Worm (Caenorhabditis elegans): ENCODE data around the gene Y45F10C.2.

The Y45F10C.2 gene

ce11 chrIV:13679495-13679894 is 17.0 kb upstream of the Y45F10C.2 start:
- TF ChIP-seq lin-13 (GFP tag; optimal IDR thresholded peaks at IDR 0.05) (no peak), ztf-1 (GFP tag; conservative IDR thresholded peaks at IDR 0.05) (no peak), nhr-10 (tag; optimal IDR thresholded peaks at IDR 0.05) (no peak), lin-11 (tag; optimal IDR thresholded peaks at IDR 0.05) (no peak), nhr-77 (tag; optimal IDR thresholded peaks at IDR 0.05) (no peak), nhr-23 (tag; optimal IDR thresholded peaks at IDR 0.05) (no peak), ama-1 (optimal IDR thresholded peaks at IDR 0.05) (no peak), nhr-237 (tag; optimal IDR thresholded peaks at IDR 0.05) (no peak)

- TF ChIP-seq ceh-16 (tag; optimal IDR thresholded peaks at IDR 0.05) (no peak), elt-1 (tag; optimal IDR thresholded peaks at IDR 0.05) (no peak), mab-5 (tag; optimal IDR thresholded peaks at IDR 0.05) (no peak), R02D3.7 (tag; optimal IDR thresholded peaks at IDR 0.05) (no peak), F13H6.1 (tag; optimal IDR thresholded peaks at IDR 0.05) (no peak), elt-3 (tag; optimal IDR thresholded peaks at IDR 0.05) (no peak)
These were observed 16.2 kb upstream of the Y45F10C.2 start, which contains the start of gene srlf-26 for ce11 chrIV:13678649-13679048. Gene srlf-26 (plus strand): TSS chrIV:13678949.

ce11 chrIV:13673504-13673903 is 11.0 kb upstream of the Y45F10C.2 start, which contains the start of gene oac-48:
Gene oac-48 (plus strand): TSS chrIV:13673804.
- TF ChIP-seq unc-39 (tag; optimal IDR thresholded peaks at IDR 0.05) (no peak), nhr-237 (tag; optimal IDR thresholded peaks at IDR 0.05) (no peak)

ce11 chrIV:13666849-13667430 is 4.5 kb upstream of the Y45F10C.2 start, which contains the start of gene fbxa-215:
Gene fbxa-215 (minus strand): TSS chrIV:13666909.
- TF ChIP-seq snpc-4 (tag; optimal IDR thresholded peaks at IDR 0.05), result no peak
- TF ChIP-seq unc-62 (GFP tag; optimal IDR thresholded peaks at IDR 0.05), result no peak
- no peak for TF ChIP-seq sem-4 (tag; optimal IDR thresholded peaks at IDR 0.05)
- TF ChIP-seq sma-9 (GFP tag; optimal IDR thresholded peaks at IDR 0.05), result no peak
- no peak for TF ChIP-seq sma-9 (tag; optimal IDR thresholded peaks at IDR 0.05)
- TF ChIP-seq peb-1 (tag; optimal IDR thresholded peaks at IDR 0.05), result no peak
- TF ChIP-seq dmd-4 (tag; optimal IDR thresholded peaks at IDR 0.05), result no peak
- no peak for TF ChIP-seq nhr-11 (tag; optimal IDR thresholded peaks at IDR 0.05)
- no peak for TF ChIP-seq nhr-21 (tag; optimal IDR thresholded peaks at IDR 0.05)
- no peak for TF ChIP-seq gmeb-1 (tag; optimal IDR thresholded peaks at IDR 0.05)
- no peak for TF ChIP-seq nhr-237 (tag; optimal IDR thresholded peaks at IDR 0.05)
- no peak for TF ChIP-seq elt-1 (tag; optimal IDR thresholded peaks at IDR 0.05)
- no peak for TF ChIP-seq nhr-77 (tag; optimal IDR thresholded peaks at IDR 0.05)
- no peak for TF ChIP-seq nhr-12 (tag; optimal IDR thresholded peaks at IDR 0.05)
- no peak for TF ChIP-seq aly-2 (tag; optimal IDR thresholded peaks at IDR 0.05)

ce11 chrIV:13665073-13665472 is 2.6 kb upstream of the Y45F10C.2 start:
- TF ChIP-seq ama-1 (optimal IDR thresholded peaks at IDR 0.05), result no peak
- TF ChIP-seq ceh-16 (tag; optimal IDR thresholded peaks at IDR 0.05), result no peak
- TF ChIP-seq mdl-1 (tag; optimal IDR thresholded peaks at IDR 0.05), result no peak
- no peak for TF ChIP-seq peb-1 (tag; optimal IDR thresholded peaks at IDR 0.05)
- TF ChIP-seq snpc-4 (tag; optimal IDR thresholded peaks at IDR 0.05), result no peak
- no peak for TF ChIP-seq nhr-25 (tag; optimal IDR thresholded peaks at IDR 0.05)
- TF ChIP-seq sma-3 (GFP tag; optimal IDR thresholded peaks at IDR 0.05), result no peak
- TF ChIP-seq nhr-11 (tag; optimal IDR thresholded peaks at IDR 0.05), result no peak

- TF ChIP-seq lin-11 (tag; optimal IDR thresholded peaks at IDR 0.05) (no peak), aly-2 (tag; optimal IDR thresholded peaks at IDR 0.05) (no peak), unc-39 (tag; optimal IDR thresholded peaks at IDR 0.05) (no peak), ztf-4 (tag; optimal IDR thresholded peaks at IDR 0.05) (no peak), nhr-129 (tag; optimal IDR thresholded peaks at IDR 0.05) (no peak), C34F6.9 (tag; optimal IDR thresholded peaks at IDR 0.05) (no peak), zag-1 (tag; optimal IDR thresholded peaks at IDR 0.05) (no peak), fos-1 (tag; optimal IDR thresholded peaks at IDR 0.05) (no peak), blmp-1 (tag; optimal IDR thresholded peaks at IDR 0.05; ENCODE audit: insufficient read depth) (no peak)
These were observed 1.6 kb upstream of the Y45F10C.2 start, which contains the start of gene Y45F10C.4 for ce11 chrIV:13664090-13664489. Gene Y45F10C.4 (minus strand): TSS chrIV:13664190.
